Fruit fly (Drosophila melanogaster): ENCODE measurements around the gene Ste12DOR.

Gene Ste12DOR

dm6 chrX:14014177-14014576 lies 14.2 kb downstream of the Ste12DOR start:
- TF ChIP-seq CG17801 (GFP tag; optimal IDR thresholded peaks at IDR 0.05; ENCODE audit: partially characterized antibody), result no peak

dm6 chrX:14014678-14015444 lies 14.9 kb downstream of the Ste12DOR start:
- TF ChIP-seq CG17801 (GFP tag; optimal IDR thresholded peaks at IDR 0.05; ENCODE audit: partially characterized antibody), result peak; percentile 4

dm6 chrX:14015445-14015720 lies 15.4 kb downstream of the Ste12DOR start:
- TF ChIP-seq CG17801 (GFP tag; optimal IDR thresholded peaks at IDR 0.05; ENCODE audit: partially characterized antibody), result no peak

- no peak for TF ChIP-seq CG17801 (GFP tag; optimal IDR thresholded peaks at IDR 0.05; ENCODE audit: partially characterized antibody)
Observed at dm6 chrX:14017414-14017813, 17.4 kb downstream of the Ste12DOR start.

- no peak for TF ChIP-seq CG17801 (GFP tag; optimal IDR thresholded peaks at IDR 0.05; ENCODE audit: partially characterized antibody)
Observed at dm6 chrX:14019048-14019447, 19.0 kb downstream of the Ste12DOR start.

dm6 chrX:14025410-14025809 lies 25.4 kb downstream of the Ste12DOR start:
- no peak for TF ChIP-seq CG17801 (GFP tag; optimal IDR thresholded peaks at IDR 0.05; ENCODE audit: partially characterized antibody)

dm6 chrX:14026712-14027111 lies 26.7 kb downstream of the Ste12DOR start:
- no peak for TF ChIP-seq CG17801 (GFP tag; optimal IDR thresholded peaks at IDR 0.05; ENCODE audit: partially characterized antibody)

- TF ChIP-seq CG17801 (GFP tag; optimal IDR thresholded peaks at IDR 0.05; ENCODE audit: partially characterized antibody), result no peak
Observed at dm6 chrX:14038023-14038422, 38.0 kb downstream of the Ste12DOR start.
